Worm (Caenorhabditis elegans) whole organism, young adult: ENCODE results near the gene F43C11.3.

Experiments used
- B0035.1 ChIP-seq: sonication (generic microtip); optimal IDR thresholded peaks from 2 replicates; lab custom pipeline; 2016; ENCODE audit warnings: missing genetic modification characterization, mild to moderate bottlenecking, missing compliant biosample characterization, missing genotype, missing genetic modification reagents
- F10E7.11 ChIP-seq: sonication (generic microtip); optimal IDR thresholded peaks from 2 replicates; lab custom pipeline; 2017; ENCODE audit warnings: mild to moderate bottlenecking, missing genetic modification characterization, moderate library complexity, missing compliant biosample characterization
- F33H1.4 ChIP-seq: fragments of 200-800 bp; sonication (Bioruptor generic); IDR thresholded peaks from 2 replicates; pipeline ENCODE4 v1.3.6; 2022; ENCODE audit warnings: missing genetic modification reagents, missing genetic modification characterization, missing compliant biosample characterization
- F39B2.1 ChIP-seq: fragments of 200-800 bp; sonication (Bioruptor generic); IDR thresholded peaks from 2 replicates; pipeline ENCODE4 v1.3.6; 2022; ENCODE audit warnings: missing genetic modification reagents, missing genetic modification characterization, missing compliant biosample characterization
- F55B11.4 ChIP-seq: sonication (generic microtip); optimal IDR thresholded peaks from 2 replicates; lab custom pipeline; 2016; ENCODE audit warnings: missing compliant biosample characterization, missing genetic modification characterization, borderline replicate concordance; ENCODE audit not compliant: insufficient read depth
- T26A5.8 ChIP-seq: sonication (generic microtip); optimal IDR thresholded peaks from 2 replicates; lab custom pipeline; 2016; ENCODE audit warnings: missing genetic modification characterization, missing compliant biosample characterization
- Y79H2A.3 ChIP-seq: fragments of 200-800 bp; sonication (Bioruptor generic); conservative IDR thresholded peaks from 2 replicates; pipeline ENCODE4 v1.3.6; 2022; ENCODE audit warnings: missing genetic modification reagents, missing genetic modification characterization, missing compliant biosample characterization
- ama-1 ChIP-seq, 3 experiments: fragments of 150-350 bp in 1 of 3; sonication (generic microtip) in 2 of 3; optimal IDR thresholded peaks; 2 replicates each; lab custom pipeline; 2014 to 2018; ENCODE audit warnings: missing biosample characterization in 2 of 3, missing genetic modification characterization in 2 of 3, missing genetic modification reagents in 2 of 3
- attf-6 ChIP-seq: fragments of 200-800 bp; sonication (Bioruptor generic); IDR thresholded peaks from 2 replicates; pipeline ENCODE4 v1.3.6; 2022; ENCODE audit warnings: missing genetic modification reagents, missing genetic modification characterization, missing compliant biosample characterization
- ccch-3 ChIP-seq: fragments of 200-800 bp; sonication (Bioruptor generic); optimal IDR thresholded peaks from 2 replicates; lab custom pipeline; 2018; ENCODE audit warnings: mild to moderate bottlenecking, missing genetic modification characterization, missing compliant biosample characterization
- ceh-58 ChIP-seq: fragments of 200-800 bp; sonication (Bioruptor generic); IDR thresholded peaks from 2 replicates; pipeline ENCODE4 v1.3.6; 2022; ENCODE audit warnings: missing genetic modification characterization, missing compliant biosample characterization
- ceh-79 ChIP-seq: sonication (generic microtip); optimal IDR thresholded peaks from 2 replicates; lab custom pipeline; 2017; ENCODE audit warnings: mild to moderate bottlenecking, missing genetic modification characterization, missing compliant biosample characterization
- dpff-1 ChIP-seq: sonication (generic microtip); optimal IDR thresholded peaks from 2 replicates; lab custom pipeline; 2017; ENCODE audit warnings: mild to moderate bottlenecking, missing genetic modification characterization, missing compliant biosample characterization
- dpl-1 ChIP-seq: fragments of 150-350 bp; optimal IDR thresholded peaks from 2 replicates; lab custom pipeline; 2014; ENCODE audit warnings: missing biosample characterization, missing genetic modification reagents, missing genetic modification characterization
- egl-18 ChIP-seq: fragments of 200-800 bp; sonication (Bioruptor generic); IDR thresholded peaks from 2 replicates; pipeline ENCODE4 v1.3.6; 2022; ENCODE audit warnings: missing genetic modification reagents, missing genetic modification characterization, missing compliant biosample characterization
- ekl-4 ChIP-seq: fragments of 200-800 bp; sonication (Bioruptor generic); IDR thresholded peaks from 2 replicates; pipeline ENCODE4 v1.3.6; 2022; ENCODE audit warnings: missing genetic modification reagents, missing genetic modification characterization, missing compliant biosample characterization
- hmg-20 ChIP-seq: fragments of 200-800 bp; sonication (Bioruptor generic); IDR thresholded peaks from 2 replicates; pipeline ENCODE4 v1.3.6; 2022; ENCODE audit warnings: missing genetic modification reagents, missing genetic modification characterization, missing compliant biosample characterization
- hrde-1 ChIP-seq: sonication (generic microtip); optimal IDR thresholded peaks from 2 replicates; lab custom pipeline; 2016; ENCODE audit warnings: missing genetic modification characterization, mild to moderate bottlenecking, missing compliant biosample characterization, moderate library complexity, missing genotype, missing genetic modification reagents, borderline replicate concordance
- hsf-1 ChIP-seq: fragments of 200-800 bp; sonication (Bioruptor generic); IDR thresholded peaks from 2 replicates; pipeline ENCODE4 v1.3.6; 2022; ENCODE audit warnings: missing genetic modification reagents, missing genetic modification characterization, missing compliant biosample characterization
- madf-10 ChIP-seq: sonication (generic microtip); optimal IDR thresholded peaks from 2 replicates; lab custom pipeline; 2016; ENCODE audit warnings: mild to moderate bottlenecking, missing genetic modification characterization, missing compliant biosample characterization
- madf-3 ChIP-seq: fragments of 200-800 bp; sonication (Bioruptor generic); IDR thresholded peaks from 2 replicates; pipeline ENCODE4 v1.3.6; 2022; ENCODE audit warnings: missing genetic modification reagents, missing genetic modification characterization, missing compliant biosample characterization
- mes-4 ChIP-seq: sonication (generic microtip); optimal IDR thresholded peaks from 2 replicates; lab custom pipeline; 2016; ENCODE audit warnings: missing genotype, missing genetic modification characterization, missing compliant biosample characterization
- nfya-1 ChIP-seq: sonication (generic microtip); optimal IDR thresholded peaks from 2 replicates; lab custom pipeline; 2017; ENCODE audit warnings: antibody characterized with exemption, missing compliant biosample characterization, missing genetic modification characterization, borderline replicate concordance; ENCODE audit not compliant: insufficient read depth
- nhr-27 ChIP-seq: fragments of 200-800 bp; sonication (Bioruptor generic); optimal IDR thresholded peaks from 2 replicates; lab custom pipeline; 2018; ENCODE audit warnings: mild to moderate bottlenecking, missing genetic modification characterization, moderate library complexity, missing compliant biosample characterization
- nhr-80 ChIP-seq: sonication (generic microtip); optimal IDR thresholded peaks from 2 replicates; lab custom pipeline; 2016; ENCODE audit warnings: missing genetic modification characterization, missing compliant biosample characterization
- pha-4 ChIP-seq: fragments of 150-350 bp; sonication (generic microtip); optimal IDR thresholded peaks from 2 replicates; lab custom pipeline; 2014; ENCODE audit warnings: missing biosample characterization, missing genetic modification reagents, missing genetic modification characterization
- rcor-1 ChIP-seq: fragments of 200-800 bp; sonication (Bioruptor generic); IDR thresholded peaks from 2 replicates; pipeline ENCODE4 v1.3.6; 2022; ENCODE audit warnings: missing genetic modification reagents, missing genetic modification characterization, missing compliant biosample characterization
- rpc-1 ChIP-seq, 2 experiments: fragments of 150-350 bp in 1 of 2; sonication (generic microtip) in 1 of 2; optimal IDR thresholded peaks; 2 replicates each; lab custom pipeline; 2014 to 2018; ENCODE audit warnings: missing biosample characterization in 1 of 2, missing genetic modification characterization in 1 of 2, missing genetic modification reagents in 1 of 2, missing genotype in 1 of 2
- snpc-3.4 ChIP-seq: sonication (generic microtip); optimal IDR thresholded peaks from 2 replicates; lab custom pipeline; 2017; ENCODE audit warnings: missing genetic modification characterization, mild to moderate bottlenecking, missing compliant biosample characterization, antibody characterized with exemption, moderate library complexity, missing genotype, missing genetic modification reagents
- somi-1 ChIP-seq: fragments of 200-800 bp; sonication (Bioruptor generic); optimal IDR thresholded peaks from 2 replicates; lab custom pipeline; 2018; ENCODE audit warnings: mild to moderate bottlenecking, missing genetic modification characterization, missing compliant biosample characterization
- tbx-9 ChIP-seq: sonication (generic microtip); optimal IDR thresholded peaks from 2 replicates; lab custom pipeline; 2016; ENCODE audit warnings: borderline replicate concordance, missing genetic modification characterization, inconsistent platforms, missing compliant biosample characterization
- zfh-2 ChIP-seq: fragments of 200-800 bp; sonication (Bioruptor generic); conservative IDR thresholded peaks from 2 replicates; pipeline ENCODE4 v1.3.6; 2022; ENCODE audit warnings: missing genetic modification reagents, missing genetic modification characterization, missing compliant biosample characterization
- zim-3 ChIP-seq: sonication (generic microtip); optimal IDR thresholded peaks from 2 replicates; lab custom pipeline; 2017; ENCODE audit warnings: mild to moderate bottlenecking, missing genetic modification characterization, moderate library complexity, missing compliant biosample characterization
- ztf-22 ChIP-seq: fragments of 200-800 bp; sonication (Bioruptor generic); optimal IDR thresholded peaks from 2 replicates; lab custom pipeline; 2018; ENCODE audit warnings: mild to moderate bottlenecking, missing genetic modification characterization, moderate library complexity, missing compliant biosample characterization
- ztf-28 ChIP-seq: fragments of 200-800 bp; sonication (Bioruptor generic); IDR thresholded peaks from 2 replicates; pipeline ENCODE4 v1.3.6; 2022; ENCODE audit warnings: missing genetic modification reagents, missing genetic modification characterization, missing compliant biosample characterization

The F43C11.3 gene

DNA sequence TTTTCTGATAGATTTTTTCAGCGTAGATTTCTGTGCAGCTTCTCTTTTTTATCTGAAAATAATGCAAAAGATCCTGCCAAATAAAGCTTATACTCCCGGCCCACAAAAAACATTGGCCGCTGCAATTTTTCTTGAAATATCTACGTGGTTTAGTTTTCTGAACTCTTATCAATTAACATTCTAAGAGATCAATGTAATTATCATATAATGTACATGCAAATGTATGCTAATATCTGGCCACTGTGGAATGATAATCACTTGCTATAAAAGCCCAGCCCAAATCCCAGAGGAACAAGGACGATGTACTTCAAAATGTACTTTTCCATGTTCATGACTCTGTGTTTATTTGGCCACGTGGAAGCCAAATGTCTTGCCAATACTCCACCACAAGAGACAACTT lies 1.4 kb downstream of the F43C11.3 start, which contains the start of gene F43C11.2:
Gene F43C11.2 (plus strand): TSS at position 301 of the 400 bp plus-strand sequence.
- TF ChIP-seq dpff-1 = no peak
- no peak for TF ChIP-seq F39B2.1 (GFP tag; lab: Robert Waterston, UW)
- TF ChIP-seq snpc-3.4 (tag; lab: Kevin White, UChicago) = no peak
- TF ChIP-seq T26A5.8 (tag; lab: Kevin White, UChicago) = no peak
- TF ChIP-seq F33H1.4 = no peak
- no peak for TF ChIP-seq nfya-1 (tag; lab: Kevin White, UChicago)
- TF ChIP-seq F55B11.4 (tag; lab: Kevin White, UChicago) = no peak
- no peak for TF ChIP-seq Y79H2A.3 (GFP tag; lab: Robert Waterston, UW)
- TF ChIP-seq pha-4 = no peak
- TF ChIP-seq F10E7.11 = no peak
- TF ChIP-seq nhr-80 (tag; lab: Kevin White, UChicago) = no peak
- TF ChIP-seq egl-18 = no peak

DNA sequence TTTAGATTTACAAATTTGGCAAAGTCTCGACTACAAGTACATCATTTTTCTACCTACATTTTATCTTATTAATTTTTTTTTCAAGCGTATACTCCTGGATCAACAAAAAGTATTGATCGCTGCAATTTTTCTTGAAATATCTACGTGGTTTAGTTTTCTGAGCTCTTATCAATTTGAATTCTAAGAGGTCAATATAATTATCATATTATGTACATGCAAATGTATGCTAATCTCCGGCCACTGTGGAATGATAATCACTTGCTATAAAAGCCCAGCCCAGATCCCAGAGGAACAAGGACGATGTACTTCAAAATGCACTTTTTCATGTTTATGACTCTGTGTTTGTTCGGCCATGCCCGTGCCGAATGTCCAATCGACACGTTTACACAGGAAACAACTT lies 3.7 kb downstream of the F43C11.3 start, which contains the start of gene F43C11.1:
Gene F43C11.1 (plus strand): TSS at position 301 of the 400 bp plus-strand sequence.
- no peak for TF ChIP-seq rcor-1
- no peak for TF ChIP-seq madf-10
- no peak for TF ChIP-seq hsf-1 (GFP tag; lab: Robert Waterston, UW)
- no peak for TF ChIP-seq F39B2.1 (GFP tag; lab: Robert Waterston, UW)
- TF ChIP-seq zim-3 (tag; lab: Kevin White, UChicago) = no peak
- no peak for TF ChIP-seq ztf-22 (GFP tag; lab: Kevin White, UChicago)
- TF ChIP-seq somi-1 (GFP tag; lab: Kevin White, UChicago) = no peak
- no peak for TF ChIP-seq ceh-58 (GFP tag; lab: Robert Waterston, UW)

DNA sequence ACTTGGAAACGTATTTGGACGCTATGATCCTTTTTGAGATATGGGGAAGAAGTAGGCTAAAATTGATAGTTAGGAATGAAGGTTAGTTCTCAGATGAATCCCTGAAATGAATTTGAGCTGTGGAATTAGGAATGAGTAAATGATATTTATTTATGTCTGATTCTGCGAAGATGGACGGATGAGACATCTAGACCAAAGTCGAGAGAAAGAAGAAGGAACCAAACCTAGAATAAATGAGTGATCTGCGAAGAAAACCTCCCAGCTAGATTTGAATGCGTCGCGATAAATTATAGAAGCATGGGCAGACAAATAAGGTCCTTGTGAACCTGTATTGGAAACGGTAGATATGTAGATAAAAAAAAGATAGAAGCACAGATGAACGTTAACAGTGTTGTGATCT lies 6.9 kb downstream of the F43C11.3 start, which contains the start of gene F43C11.16:
Gene F43C11.16 (minus strand): TSS at position 101 of the 400 bp plus-strand sequence.
- TF ChIP-seq tbx-9 (tag; lab: Kevin White, UChicago) (no peak), attf-6 (no peak), nhr-27 (no peak), rpc-1 (optimal IDR thresholded peaks at IDR 0.05; lab: Kevin White, UChicago) (no peak), rpc-1 (tag; optimal IDR thresholded peaks at IDR 0.05; lab: Kevin White, UChicago) (no peak), zfh-2 (GFP tag; lab: Robert Waterston, UW) (no peak), hmg-20 (no peak), ceh-79 (tag; lab: Kevin White, UChicago) (no peak), madf-10 (no peak), hrde-1 (tag; lab: Kevin White, UChicago) (no peak), madf-3 (GFP tag; lab: Robert Waterston, UW) (no peak), ama-1 (optimal IDR thresholded peaks at IDR 0.05; lab: Kevin White, UChicago) (no peak), ama-1 (GFP tag; optimal IDR thresholded peaks at IDR 0.05; lab: Kevin White, UChicago) (no peak), ekl-4 (GFP tag; lab: Robert Waterston, UW) (no peak), B0035.1 (tag; lab: Kevin White, UChicago) (no peak), zim-3 (tag; lab: Kevin White, UChicago) (no peak), ztf-28 (GFP tag; lab: Robert Waterston, UW) (no peak), ccch-3 (GFP tag; lab: Kevin White, UChicago) (no peak), dpl-1 (no peak), mes-4 (tag; lab: Kevin White, UChicago) (no peak)
